Worm (Caenorhabditis elegans) whole organism, young adult: ENCODE data around the gene mdmh-35.

Experiments
- B0261.1 ChIP-seq: sonication (generic microtip); optimal IDR thresholded peaks from 2 replicates; lab custom pipeline; 2016; ENCODE audit warnings: mild to moderate bottlenecking, missing genetic modification characterization, moderate library complexity, missing compliant biosample characterization
- C06A6.2 ChIP-seq: fragments of 200-800 bp; sonication (Bioruptor generic); conservative IDR thresholded peaks from 2 replicates; pipeline ENCODE4 v1.3.6; 2022; ENCODE audit warnings: missing genetic modification characterization, missing compliant biosample characterization
- D2030.7 ChIP-seq: fragments of 200-800 bp; sonication (Bioruptor generic); IDR thresholded peaks from 2 replicates; pipeline ENCODE4 v1.3.6; 2022; ENCODE audit warnings: missing genetic modification reagents, missing genetic modification characterization, missing compliant biosample characterization
- F22D6.2 ChIP-seq: sonication (generic microtip); optimal IDR thresholded peaks from 2 replicates; lab custom pipeline; 2016; ENCODE audit warnings: mild to moderate bottlenecking, missing genetic modification characterization, missing compliant biosample characterization
- F49E8.2 ChIP-seq: sonication (generic microtip); optimal IDR thresholded peaks from 3 replicates; lab custom pipeline; 2017; ENCODE audit warnings: missing genetic modification characterization, mild to moderate bottlenecking, missing compliant biosample characterization, antibody characterized with exemption, moderate library complexity; ENCODE audit not compliant: insufficient read depth
- F57A8.1 ChIP-seq: fragments of 200-800 bp; sonication (Bioruptor generic); optimal IDR thresholded peaks from 2 replicates; lab custom pipeline; 2018; ENCODE audit warnings: mild to moderate bottlenecking, missing genetic modification characterization, moderate library complexity, missing compliant biosample characterization
- F57C9.4 ChIP-seq: sonication (generic microtip); optimal IDR thresholded peaks from 2 replicates; lab custom pipeline; 2017; ENCODE audit warnings: mild to moderate bottlenecking, missing genetic modification characterization, missing compliant biosample characterization
- T26A5.8 ChIP-seq: sonication (generic microtip); optimal IDR thresholded peaks from 2 replicates; lab custom pipeline; 2016; ENCODE audit warnings: missing genetic modification characterization, missing compliant biosample characterization
- Y53G8AR.9 ChIP-seq: fragments of 200-800 bp; sonication (Bioruptor generic); conservative IDR thresholded peaks from 2 replicates; pipeline ENCODE4 v1.3.6; 2022; ENCODE audit warnings: missing genetic modification reagents, missing genetic modification characterization, missing compliant biosample characterization
- Y67H2A.10 ChIP-seq: fragments of 200-800 bp; sonication (Bioruptor generic); conservative IDR thresholded peaks from 2 replicates; pipeline ENCODE4 v1.3.6; 2022; ENCODE audit warnings: missing genetic modification reagents, missing genetic modification characterization, missing compliant biosample characterization
- athp-1 ChIP-seq: sonication (generic microtip); optimal IDR thresholded peaks from 2 replicates; lab custom pipeline; 2017; ENCODE audit warnings: mild to moderate bottlenecking, missing genetic modification characterization, missing compliant biosample characterization
- ccch-3 ChIP-seq: fragments of 200-800 bp; sonication (Bioruptor generic); optimal IDR thresholded peaks from 2 replicates; lab custom pipeline; 2018; ENCODE audit warnings: mild to moderate bottlenecking, missing genetic modification characterization, missing compliant biosample characterization
- cebp-1 ChIP-seq, 2 experiments: fragments of 200-800 bp in 1 of 2; sonication (Bioruptor generic) in 1 of 2; sonication (generic microtip) in 1 of 2; IDR thresholded peaks in 1 of 2; optimal IDR thresholded peaks in 1 of 2; 2 replicates each; pipeline versions ENCODE4 v1.3.6 to Lab custom; 2017 to 2022; ENCODE audit warnings: missing compliant biosample characterization in 2 of 2, missing genetic modification characterization in 2 of 2, mild to moderate bottlenecking in 1 of 2, missing genetic modification reagents in 1 of 2, moderate library complexity in 1 of 2
- cebp-2 ChIP-seq: fragments of 200-800 bp; sonication (Bioruptor generic); IDR thresholded peaks from 2 replicates; pipeline ENCODE4 v1.3.6; 2022; ENCODE audit warnings: missing genetic modification characterization, missing compliant biosample characterization
- ceh-27 ChIP-seq: fragments of 200-800 bp; sonication (Bioruptor generic); optimal IDR thresholded peaks from 2 replicates; lab custom pipeline; 2018; ENCODE audit warnings: mild to moderate bottlenecking, missing genetic modification characterization, moderate library complexity, missing compliant biosample characterization
- ceh-58 ChIP-seq: fragments of 200-800 bp; sonication (Bioruptor generic); IDR thresholded peaks from 2 replicates; pipeline ENCODE4 v1.3.6; 2022; ENCODE audit warnings: missing genetic modification characterization, missing compliant biosample characterization
- ceh-79 ChIP-seq: sonication (generic microtip); optimal IDR thresholded peaks from 2 replicates; lab custom pipeline; 2017; ENCODE audit warnings: mild to moderate bottlenecking, missing genetic modification characterization, missing compliant biosample characterization
- dox-1 ChIP-seq: fragments of 200-800 bp; sonication (Bioruptor generic); IDR thresholded peaks from 2 replicates; pipeline ENCODE4 v1.3.6; 2022; ENCODE audit warnings: missing genetic modification reagents, missing genetic modification characterization, missing compliant biosample characterization
- dpff-1 ChIP-seq: sonication (generic microtip); optimal IDR thresholded peaks from 2 replicates; lab custom pipeline; 2017; ENCODE audit warnings: mild to moderate bottlenecking, missing genetic modification characterization, missing compliant biosample characterization
- ekl-4 ChIP-seq: fragments of 200-800 bp; sonication (Bioruptor generic); IDR thresholded peaks from 2 replicates; pipeline ENCODE4 v1.3.6; 2022; ENCODE audit warnings: missing genetic modification reagents, missing genetic modification characterization, missing compliant biosample characterization
- ets-4 ChIP-seq: fragments of 200-800 bp; sonication (Bioruptor generic); optimal IDR thresholded peaks from 2 replicates; lab custom pipeline; 2018; ENCODE audit warnings: mild to moderate bottlenecking, missing genetic modification characterization, missing compliant biosample characterization
- hmg-20 ChIP-seq: fragments of 200-800 bp; sonication (Bioruptor generic); IDR thresholded peaks from 2 replicates; pipeline ENCODE4 v1.3.6; 2022; ENCODE audit warnings: missing genetic modification reagents, missing genetic modification characterization, missing compliant biosample characterization
- let-607 ChIP-seq, 2 experiments: fragments of 200-800 bp in 1 of 2; sonication (Bioruptor generic) in 1 of 2; sonication (generic microtip) in 1 of 2; optimal IDR thresholded peaks; 2 replicates each; lab custom pipeline; 2016 to 2018; ENCODE audit warnings: mild to moderate bottlenecking in 2 of 2, missing compliant biosample characterization in 2 of 2, missing genetic modification characterization in 2 of 2, moderate library complexity in 2 of 2, missing genotype in 1 of 2
- lin-35 ChIP-seq, 3 experiments: fragments of 150-350 bp in 2 of 3; sonication (generic microtip) in 1 of 3; optimal IDR thresholded peaks; 2 replicates each; lab custom pipeline; 2014 to 2018; ENCODE audit warnings: missing biosample characterization in 3 of 3, missing genetic modification characterization in 3 of 3, missing genetic modification reagents in 3 of 3
- lin-54 ChIP-seq: fragments of 200-800 bp; sonication (Bioruptor generic); optimal IDR thresholded peaks from 2 replicates; lab custom pipeline; 2018; ENCODE audit warnings: mild to moderate bottlenecking, missing genetic modification characterization, missing compliant biosample characterization
- lsy-27 ChIP-seq: sonication (generic microtip); optimal IDR thresholded peaks from 2 replicates; lab custom pipeline; 2017; ENCODE audit warnings: missing genetic modification characterization, mild to moderate bottlenecking, missing compliant biosample characterization, antibody characterized with exemption, missing genotype, borderline replicate concordance; ENCODE audit not compliant: insufficient read depth
- mcd-1 ChIP-seq: fragments of 200-800 bp; sonication (Bioruptor generic); IDR thresholded peaks from 2 replicates; pipeline ENCODE4 v1.3.6; 2022; ENCODE audit warnings: missing genetic modification reagents, missing genetic modification characterization, missing compliant biosample characterization
- nfyb-1 ChIP-seq: fragments of 200-800 bp; sonication (Bioruptor generic); IDR thresholded peaks from 2 replicates; pipeline ENCODE4 v1.3.6; 2022; ENCODE audit warnings: missing genetic modification reagents, missing genetic modification characterization, missing compliant biosample characterization
- nhr-120 ChIP-seq: fragments of 200-800 bp; sonication (Bioruptor generic); IDR thresholded peaks from 2 replicates; pipeline ENCODE4 v1.3.6; 2022; ENCODE audit warnings: missing genetic modification characterization, missing compliant biosample characterization
- nhr-179 ChIP-seq: sonication (generic microtip); optimal IDR thresholded peaks from 2 replicates; lab custom pipeline; 2016; ENCODE audit warnings: mild to moderate bottlenecking, missing genetic modification characterization, missing compliant biosample characterization
- nhr-27 ChIP-seq: fragments of 200-800 bp; sonication (Bioruptor generic); optimal IDR thresholded peaks from 2 replicates; lab custom pipeline; 2018; ENCODE audit warnings: mild to moderate bottlenecking, missing genetic modification characterization, moderate library complexity, missing compliant biosample characterization
- nhr-80 ChIP-seq: sonication (generic microtip); optimal IDR thresholded peaks from 2 replicates; lab custom pipeline; 2016; ENCODE audit warnings: missing genetic modification characterization, missing compliant biosample characterization
- nhr-90 ChIP-seq: sonication (generic microtip); optimal IDR thresholded peaks from 2 replicates; lab custom pipeline; 2016; ENCODE audit warnings: missing genotype, mild to moderate bottlenecking, missing genetic modification characterization, missing compliant biosample characterization
- pbrm-1 ChIP-seq: fragments of 200-800 bp; sonication (Bioruptor generic); IDR thresholded peaks from 2 replicates; pipeline ENCODE4 v1.3.6; 2022; ENCODE audit warnings: missing genetic modification reagents, missing genetic modification characterization, missing compliant biosample characterization
- rec-8 ChIP-seq, 2 experiments: sonication (generic microtip); optimal IDR thresholded peaks; 2 replicates each; lab custom pipeline; 2016; ENCODE audit warnings: mild to moderate bottlenecking in 2 of 2, missing genetic modification characterization in 2 of 2, missing genetic modification reagents in 2 of 2, missing genotype in 2 of 2, missing biosample characterization in 1 of 2, missing compliant biosample characterization in 1 of 2, moderate library complexity in 1 of 2
- rpc-1 ChIP-seq, 2 experiments: fragments of 150-350 bp in 1 of 2; sonication (generic microtip) in 1 of 2; optimal IDR thresholded peaks; 2 replicates each; lab custom pipeline; 2014 to 2018; ENCODE audit warnings: missing biosample characterization in 1 of 2, missing genetic modification characterization in 1 of 2, missing genetic modification reagents in 1 of 2, missing genotype in 1 of 2
- sdz-38 ChIP-seq: sonication (generic microtip); optimal IDR thresholded peaks from 2 replicates; lab custom pipeline; 2016; ENCODE audit warnings: missing genotype, missing genetic modification characterization, missing compliant biosample characterization
- snpc-3.4 ChIP-seq: sonication (generic microtip); optimal IDR thresholded peaks from 2 replicates; lab custom pipeline; 2017; ENCODE audit warnings: missing genetic modification characterization, mild to moderate bottlenecking, missing compliant biosample characterization, antibody characterized with exemption, moderate library complexity, missing genotype, missing genetic modification reagents
- somi-1 ChIP-seq: fragments of 200-800 bp; sonication (Bioruptor generic); optimal IDR thresholded peaks from 2 replicates; lab custom pipeline; 2018; ENCODE audit warnings: mild to moderate bottlenecking, missing genetic modification characterization, missing compliant biosample characterization
- tbx-9 ChIP-seq: sonication (generic microtip); optimal IDR thresholded peaks from 2 replicates; lab custom pipeline; 2016; ENCODE audit warnings: borderline replicate concordance, missing genetic modification characterization, inconsistent platforms, missing compliant biosample characterization
- unc-130 ChIP-seq: sonication (generic microtip); optimal IDR thresholded peaks from 2 replicates; lab custom pipeline; 2016; ENCODE audit warnings: missing genetic modification reagents, missing genetic modification characterization, missing compliant biosample characterization
- xnd-1 ChIP-seq: sonication (generic microtip); optimal IDR thresholded peaks from 2 replicates; lab custom pipeline; 2016; ENCODE audit warnings: missing genotype, missing genetic modification reagents, missing genetic modification characterization, missing compliant biosample characterization
- zim-3 ChIP-seq: sonication (generic microtip); optimal IDR thresholded peaks from 2 replicates; lab custom pipeline; 2017; ENCODE audit warnings: mild to moderate bottlenecking, missing genetic modification characterization, moderate library complexity, missing compliant biosample characterization
- ztf-18 ChIP-seq: sonication (generic microtip); optimal IDR thresholded peaks from 2 replicates; lab custom pipeline; 2016; ENCODE audit warnings: missing genotype, mild to moderate bottlenecking, missing genetic modification characterization, missing compliant biosample characterization
- ztf-25 ChIP-seq: fragments of 200-800 bp; sonication (Bioruptor generic); IDR thresholded peaks from 2 replicates; pipeline ENCODE4 v1.3.6; 2022; ENCODE audit warnings: missing genetic modification reagents, missing genetic modification characterization, missing compliant biosample characterization
- ztf-3 ChIP-seq: fragments of 200-800 bp; sonication (Bioruptor generic); optimal IDR thresholded peaks from 2 replicates; lab custom pipeline; 2018; ENCODE audit warnings: mild to moderate bottlenecking, missing genetic modification characterization, missing compliant biosample characterization
- ztf-6 ChIP-seq: fragments of 200-800 bp; sonication (Bioruptor generic); IDR thresholded peaks from 2 replicates; pipeline ENCODE4 v1.3.6; 2022; ENCODE audit warnings: missing genetic modification reagents, missing genetic modification characterization, missing compliant biosample characterization

The mdmh-35 gene

DNA sequence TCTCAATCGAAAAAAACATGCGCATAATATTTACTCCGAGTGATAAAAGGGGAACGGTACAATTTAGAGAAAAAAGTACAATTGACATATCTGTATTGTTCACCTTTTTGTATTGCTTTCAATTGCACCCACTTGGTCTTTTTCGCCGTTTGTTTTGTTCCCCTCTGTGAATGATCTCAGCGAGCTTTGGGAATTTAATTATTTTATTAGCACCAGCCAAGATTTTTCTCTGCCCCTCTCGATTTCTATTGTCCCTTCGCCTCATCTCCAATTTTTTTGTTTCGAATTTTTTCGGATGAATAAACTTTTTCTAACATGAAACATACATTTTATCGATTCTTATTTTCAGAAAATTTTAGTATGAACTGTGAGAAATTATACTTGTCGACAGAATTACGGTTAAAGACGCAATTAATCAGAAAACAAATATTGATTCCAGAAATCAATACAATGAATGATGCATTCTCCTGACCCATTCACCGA lies 44.7 kb upstream of the mdmh-35 start, which contains the start of gene rev-1:
Gene rev-1, plus strand, starts transcription at position 433 of the 483 bp plus-strand sequence.
- no peak for TF ChIP-seq athp-1 (tag; lab: Kevin White, UChicago)
- no peak for TF ChIP-seq ceh-79 (tag; lab: Kevin White, UChicago)
- no peak for TF ChIP-seq ztf-3 (GFP tag; lab: Kevin White, UChicago)
- no peak for TF ChIP-seq lsy-27 (tag; lab: Kevin White, UChicago)
- TF ChIP-seq cebp-1 (GFP tag; IDR thresholded peaks at IDR 0.05; lab: Robert Waterston, UW): no peak
- peak; percentile 11 for TF ChIP-seq cebp-1 (tag; optimal IDR thresholded peaks at IDR 0.05; lab: Kevin White, UChicago)
- TF ChIP-seq ccch-3 (GFP tag; lab: Kevin White, UChicago): no peak
- TF ChIP-seq somi-1 (GFP tag; lab: Kevin White, UChicago): no peak
- no peak for TF ChIP-seq zim-3 (tag; lab: Kevin White, UChicago)
- no peak for TF ChIP-seq dox-1
- 0 out of 2 replicates have a peak, but pooled peaks have one; percentile 10 for TF ChIP-seq ekl-4 (GFP tag; lab: Robert Waterston, UW)
- TF ChIP-seq pbrm-1 (GFP tag; lab: Robert Waterston, UW): 0 out of 2 replicates have a peak, but pooled peaks have one; percentile 19
- no peak for TF ChIP-seq sdz-38 (tag; lab: Kevin White, UChicago)
- TF ChIP-seq F22D6.2 (tag; lab: Kevin White, UChicago): no peak
- no peak for TF ChIP-seq dpff-1 (tag; lab: Kevin White, UChicago)
- TF ChIP-seq nhr-90: no peak
- TF ChIP-seq ceh-58 (GFP tag; lab: Robert Waterston, UW): no peak
- TF ChIP-seq rec-8 (tag; optimal IDR thresholded peaks at IDR 0.05; lab: Kevin White, UChicago): no peak
- no peak for TF ChIP-seq T26A5.8 (tag; lab: Kevin White, UChicago)
- no peak for TF ChIP-seq ceh-27 (GFP tag; lab: Kevin White, UChicago)
- TF ChIP-seq ets-4 (GFP tag; lab: Kevin White, UChicago): no peak
- no peak for TF ChIP-seq let-607 (tag; optimal IDR thresholded peaks at IDR 0.05; lab: Kevin White, UChicago)
- no peak for TF ChIP-seq cebp-2 (GFP tag; lab: Robert Waterston, UW)
- no peak for TF ChIP-seq B0261.1
- TF ChIP-seq ztf-6 (GFP tag; lab: Robert Waterston, UW): no peak
- 0 out of 2 replicates have a peak, but pooled peaks have one; percentile 29 for TF ChIP-seq nfyb-1 (GFP tag; lab: Robert Waterston, UW)
- TF ChIP-seq F57C9.4 (tag; lab: Kevin White, UChicago): no peak
- TF ChIP-seq Y53G8AR.9 (GFP tag; lab: Robert Waterston, UW): peak; percentile 65; the same call in 1 of the 2 replicates
- TF ChIP-seq nhr-80 (tag; lab: Kevin White, UChicago): no peak
- no peak for TF ChIP-seq lin-54 (GFP tag; lab: Kevin White, UChicago)
- no peak for TF ChIP-seq D2030.7 (GFP tag; lab: Robert Waterston, UW)
- TF ChIP-seq unc-130: no peak
- peak; percentile 78 for TF ChIP-seq nhr-27 (tag; lab: Kevin White, UChicago)
- TF ChIP-seq xnd-1: no peak
- TF ChIP-seq F57A8.1 (GFP tag; lab: Kevin White, UChicago): no peak
- TF ChIP-seq hmg-20: no peak
- no peak for TF ChIP-seq ztf-18 (tag; lab: Kevin White, UChicago)
- TF ChIP-seq lin-35 (GFP tag; optimal IDR thresholded peaks at IDR 0.05; lab: Kevin White, UChicago): no peak
- no peak for TF ChIP-seq ztf-25 (GFP tag; lab: Robert Waterston, UW)
- TF ChIP-seq C06A6.2 (GFP tag; lab: Robert Waterston, UW): no peak
- no peak for TF ChIP-seq mcd-1 (GFP tag; lab: Robert Waterston, UW)
- TF ChIP-seq tbx-9 (tag; lab: Kevin White, UChicago): peak; percentile 4
- no peak for TF ChIP-seq nhr-120
- TF ChIP-seq nhr-179: no peak
- TF ChIP-seq F49E8.2 (tag; lab: Kevin White, UChicago): no peak
- TF ChIP-seq snpc-3.4 (tag; lab: Kevin White, UChicago): no peak
- TF ChIP-seq Y67H2A.10 (GFP tag; lab: Robert Waterston, UW): no peak
- TF ChIP-seq rpc-1 (optimal IDR thresholded peaks at IDR 0.05; lab: Kevin White, UChicago): no peak
- no peak for TF ChIP-seq rpc-1 (tag; optimal IDR thresholded peaks at IDR 0.05; lab: Kevin White, UChicago)
